Fruit fly (Drosophila melanogaster) whole organism, adult: ENCODE results near the gene sif.

ENCODE experiments used
- CG11617 ChIP-seq: fragments of 200-800 bp; sonication (Bioruptor generic); optimal IDR thresholded peaks from 2 replicates; lab custom pipeline; 2017; ENCODE audit warnings: mild to moderate bottlenecking, missing biosample characterization, missing genetic modification reagents, missing genetic modification characterization
- CG12768 ChIP-seq: fragments of 200-800 bp; sonication (Bioruptor generic); optimal IDR thresholded peaks from 2 replicates; lab custom pipeline; 2017; ENCODE audit warnings: missing biosample characterization, missing genetic modification characterization, mild to moderate bottlenecking, moderate library complexity, missing genetic modification reagents
- CG14711 ChIP-seq: fragments of 200-800 bp; sonication (Bioruptor generic); optimal IDR thresholded peaks from 2 replicates; lab custom pipeline; 2018; ENCODE audit warnings: missing biosample characterization, mild to moderate bottlenecking, missing genetic modification characterization, moderate library complexity
- CG1620 ChIP-seq: fragments of 200-800 bp; sonication (Bioruptor generic); optimal IDR thresholded peaks from 2 replicates; lab custom pipeline; 2016; ENCODE audit warnings: missing biosample characterization, missing genetic modification characterization
- CG33017 ChIP-seq: fragments of 200-800 bp; sonication (Bioruptor generic); optimal IDR thresholded peaks from 2 replicates; lab custom pipeline; 2018; ENCODE audit warnings: missing biosample characterization, mild to moderate bottlenecking, missing genetic modification characterization, moderate library complexity
- CG5204 ChIP-seq: fragments of 200-800 bp; sonication (Bioruptor generic); optimal IDR thresholded peaks from 2 replicates; lab custom pipeline; 2016; ENCODE audit warnings: missing biosample characterization, missing genetic modification characterization
- CG7045 ChIP-seq: fragments of 200-800 bp; sonication (Bioruptor generic); optimal IDR thresholded peaks from 2 replicates; lab custom pipeline; 2017; ENCODE audit warnings: missing biosample characterization, mild to moderate bottlenecking, missing genetic modification characterization
- CG7101 ChIP-seq: fragments of 200-800 bp; sonication (Bioruptor generic); optimal IDR thresholded peaks from 2 replicates; lab custom pipeline; 2018; ENCODE audit warnings: missing biosample characterization, mild to moderate bottlenecking, missing genetic modification characterization, moderate library complexity
- Clk ChIP-seq: fragments of 200-800 bp; sonication (Bioruptor generic); optimal IDR thresholded peaks from 2 replicates; lab custom pipeline; 2017; ENCODE audit warnings: missing biosample characterization, missing genetic modification characterization
- Crg-1 ChIP-seq: fragments of 200-800 bp; sonication (Bioruptor generic); optimal IDR thresholded peaks from 2 replicates; lab custom pipeline; 2016; ENCODE audit warnings: missing biosample characterization, missing genetic modification characterization
- Hr96 ChIP-seq: fragments of 200-800 bp; sonication (Bioruptor generic); optimal IDR thresholded peaks from 2 replicates; lab custom pipeline; 2016; ENCODE audit warnings: missing biosample characterization, missing genetic modification characterization
- Mnt ChIP-seq: fragments of 200-800 bp; sonication (Bioruptor generic); optimal IDR thresholded peaks from 2 replicates; lab custom pipeline; 2016; ENCODE audit warnings: missing biosample characterization, mild to moderate bottlenecking, missing genetic modification characterization
- bab1 ChIP-seq: fragments of 200-800 bp; sonication (Bioruptor generic); optimal IDR thresholded peaks from 3 replicates; lab custom pipeline; 2019; ENCODE audit warnings: missing biosample characterization, mild to moderate bottlenecking, missing genetic modification characterization, moderate library complexity
- cic ChIP-seq: fragments of 200-800 bp; sonication (Bioruptor generic); optimal IDR thresholded peaks from 2 replicates; lab custom pipeline; 2017; ENCODE audit warnings: missing biosample characterization, mild to moderate bottlenecking, missing genetic modification characterization, moderate library complexity
- cnc ChIP-seq, 2 experiments: fragments of >200 bp; optimal IDR thresholded peaks; 2 replicates each; lab custom pipeline; 2017
- kay ChIP-seq: fragments of 200-800 bp; sonication (Bioruptor generic); peaks from one replicate; lab custom pipeline; 2016; ENCODE audit warnings: missing biosample characterization, missing genetic modification characterization, borderline replicate concordance
- ovo ChIP-seq: fragments of 200-800 bp; sonication (Bioruptor generic); optimal IDR thresholded peaks from 2 replicates; lab custom pipeline; 2016; ENCODE audit warnings: missing biosample characterization, missing genetic modification characterization
- pad ChIP-seq: fragments of 200-800 bp; sonication (Bioruptor generic); optimal IDR thresholded peaks from 3 replicates; lab custom pipeline; 2017; ENCODE audit warnings: missing biosample characterization, missing genetic modification characterization, mild to moderate bottlenecking, moderate library complexity, missing genetic modification reagents
- tj ChIP-seq: fragments of 200-800 bp; sonication (Bioruptor generic); optimal IDR thresholded peaks from 3 replicates; lab custom pipeline; 2017; ENCODE audit warnings: missing biosample characterization, mild to moderate bottlenecking, missing genetic modification characterization, moderate library complexity
- toe ChIP-seq: fragments of 200-800 bp; sonication (Bioruptor generic); optimal IDR thresholded peaks from 2 replicates; lab custom pipeline; 2016; ENCODE audit warnings: missing biosample characterization, missing genetic modification characterization

The sif gene

DNA sequence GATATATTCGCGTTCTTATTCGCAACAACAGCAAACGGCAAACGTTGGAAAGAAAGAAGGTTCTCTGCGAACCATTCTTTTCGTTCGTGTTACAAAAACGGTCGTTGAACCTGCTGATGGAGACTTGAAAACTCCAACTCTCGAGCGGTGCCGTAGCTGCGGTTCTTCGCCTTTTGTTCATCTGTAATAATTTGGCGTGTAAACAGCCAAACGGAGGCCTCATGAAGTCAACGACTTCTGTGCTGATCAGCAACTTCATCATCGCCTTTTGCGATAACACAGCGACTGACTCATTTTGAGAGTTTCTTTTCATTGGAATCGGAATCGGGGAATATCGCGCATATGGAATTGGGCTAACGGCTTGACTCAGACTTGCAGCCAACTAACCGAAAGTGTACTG, 40.3 kb upstream of the sif start:
- no peak for TF ChIP-seq CG33017 (tag; lab: Kevin White, UChicago)
- TF ChIP-seq CG11617 (GFP tag; lab: Kevin White, UChicago), result no peak
- TF ChIP-seq Hr96, result no peak
- TF ChIP-seq kay (GFP tag; lab: Kevin White, UChicago), result no peak
- no peak for TF ChIP-seq CG1620
- TF ChIP-seq pad (GFP tag; lab: Kevin White, UChicago), result no peak
- TF ChIP-seq CG7101 (tag; lab: Kevin White, UChicago), result no peak
- TF ChIP-seq cnc (optimal IDR thresholded peaks at IDR 0.05; lab: Kevin White, UChicago), result no peak
- TF ChIP-seq CG7045 (GFP tag; lab: Kevin White, UChicago), result no peak
- TF ChIP-seq CG12768 (GFP tag; lab: Kevin White, UChicago), result no peak
- TF ChIP-seq bab1 (GFP tag; lab: Kevin White, UChicago), result no peak
- no peak for TF ChIP-seq CG14711 (tag; lab: Kevin White, UChicago)
- no peak for TF ChIP-seq tj
- TF ChIP-seq cic (GFP tag; lab: Kevin White, UChicago), result no peak
- TF ChIP-seq Mnt, result no peak

DNA sequence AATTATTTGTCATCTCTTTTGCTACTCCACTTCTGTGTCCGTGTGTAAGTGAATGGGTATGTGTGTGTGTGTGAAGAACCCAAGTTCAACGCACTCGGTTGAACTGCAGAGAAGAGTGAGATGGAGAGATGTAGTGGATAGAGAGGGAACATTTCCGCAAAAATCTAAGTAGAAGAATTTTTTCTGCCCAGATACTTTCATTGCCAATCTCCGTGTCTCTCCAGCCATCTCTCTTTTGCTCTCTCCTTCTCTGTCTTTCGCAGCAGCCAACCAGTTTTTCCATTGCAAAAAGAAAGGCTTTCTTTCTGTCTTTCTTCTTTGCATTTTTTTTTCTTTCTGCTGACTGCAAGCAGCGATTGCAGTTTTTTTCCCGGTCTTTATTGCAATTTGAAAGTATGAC, 39.0 kb upstream of the sif start:
- no peak for TF ChIP-seq CG7045 (GFP tag; lab: Kevin White, UChicago)
- no peak for TF ChIP-seq tj
- TF ChIP-seq CG11617 (GFP tag; lab: Kevin White, UChicago), result no peak
- TF ChIP-seq Mnt, result no peak
- no peak for TF ChIP-seq CG33017 (tag; lab: Kevin White, UChicago)
- TF ChIP-seq Clk (GFP tag; lab: Kevin White, UChicago), result no peak
- TF ChIP-seq CG12768 (GFP tag; lab: Kevin White, UChicago), result no peak
- TF ChIP-seq CG1620, result no peak
- TF ChIP-seq Crg-1 (GFP tag; lab: Kevin White, UChicago), result no peak
- no peak for TF ChIP-seq toe
- no peak for TF ChIP-seq CG14711 (tag; lab: Kevin White, UChicago)
- no peak for TF ChIP-seq pad (GFP tag; lab: Kevin White, UChicago)
- TF ChIP-seq Hr96, result no peak
- TF ChIP-seq bab1 (GFP tag; lab: Kevin White, UChicago), result no peak
- TF ChIP-seq cnc (optimal IDR thresholded peaks at IDR 0.05; lab: Kevin White, UChicago), result no peak
- TF ChIP-seq ovo, result no peak
- no peak for TF ChIP-seq CG7101 (tag; lab: Kevin White, UChicago)

DNA sequence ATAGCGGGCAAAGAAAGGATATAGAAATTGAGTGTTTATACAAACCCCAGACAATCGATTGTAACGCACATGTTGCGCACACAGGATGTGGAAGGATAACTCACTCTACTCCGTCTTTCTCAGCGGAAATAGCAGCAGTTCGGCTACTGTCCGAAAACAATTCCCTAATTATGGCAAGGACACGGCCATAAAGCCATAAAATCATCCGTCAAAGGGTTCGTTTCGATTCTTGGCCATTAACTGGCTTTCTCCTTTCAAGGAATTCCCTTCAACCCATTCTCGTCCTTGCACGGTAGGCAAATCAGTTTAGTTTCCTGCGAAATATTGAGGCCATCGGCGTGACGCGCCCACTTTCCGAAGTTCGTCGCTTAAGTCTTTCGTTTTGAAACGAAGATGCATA, 36.2 kb upstream of the sif start:
- no peak for TF ChIP-seq CG7045 (GFP tag; lab: Kevin White, UChicago)
- no peak for TF ChIP-seq cic (GFP tag; lab: Kevin White, UChicago)
- TF ChIP-seq CG5204, result no peak
- no peak for TF ChIP-seq pad (GFP tag; lab: Kevin White, UChicago)
- no peak for TF ChIP-seq bab1 (GFP tag; lab: Kevin White, UChicago)

DNA sequence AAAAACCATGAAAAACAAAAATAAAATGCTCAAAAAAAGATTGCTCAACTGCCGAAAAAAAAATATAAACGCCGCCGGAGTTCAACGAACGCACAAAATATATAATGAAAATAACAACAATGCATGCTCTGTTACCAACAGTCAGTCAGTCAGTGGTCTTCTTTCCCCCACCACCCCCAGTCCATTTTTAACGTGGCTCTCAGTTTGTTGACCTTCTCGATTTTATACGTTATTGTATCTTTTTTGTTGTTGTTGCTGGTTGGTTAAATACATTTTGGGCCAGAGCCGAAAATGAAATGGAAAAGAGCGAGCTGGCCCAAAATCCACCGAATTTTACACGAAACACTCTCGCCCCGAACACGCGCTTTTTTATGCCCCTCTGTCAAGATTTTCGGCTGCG, 35.8 kb upstream of the sif start:
- TF ChIP-seq CG14711 (tag; lab: Kevin White, UChicago) (no peak), ovo (no peak), Clk (GFP tag; lab: Kevin White, UChicago) (no peak)

- no peak for TF ChIP-seq CG7045 (GFP tag; lab: Kevin White, UChicago)
- no peak for TF ChIP-seq Hr96
- no peak for TF ChIP-seq cic (GFP tag; lab: Kevin White, UChicago)
- no peak for TF ChIP-seq Clk (GFP tag; lab: Kevin White, UChicago)
- no peak for TF ChIP-seq Mnt
- no peak for TF ChIP-seq CG1620
- TF ChIP-seq tj, result no peak
- TF ChIP-seq pad (GFP tag; lab: Kevin White, UChicago), result no peak
- no peak for TF ChIP-seq kay (GFP tag; lab: Kevin White, UChicago)
- no peak for TF ChIP-seq CG33017 (tag; lab: Kevin White, UChicago)
- TF ChIP-seq CG12768 (GFP tag; lab: Kevin White, UChicago), result no peak
- no peak for TF ChIP-seq CG7101 (tag; lab: Kevin White, UChicago)
- TF ChIP-seq CG11617 (GFP tag; lab: Kevin White, UChicago), result no peak
Observed at dm6 chr3L:5623296-5623695, 34.4 kb upstream of the sif start.

DNA sequence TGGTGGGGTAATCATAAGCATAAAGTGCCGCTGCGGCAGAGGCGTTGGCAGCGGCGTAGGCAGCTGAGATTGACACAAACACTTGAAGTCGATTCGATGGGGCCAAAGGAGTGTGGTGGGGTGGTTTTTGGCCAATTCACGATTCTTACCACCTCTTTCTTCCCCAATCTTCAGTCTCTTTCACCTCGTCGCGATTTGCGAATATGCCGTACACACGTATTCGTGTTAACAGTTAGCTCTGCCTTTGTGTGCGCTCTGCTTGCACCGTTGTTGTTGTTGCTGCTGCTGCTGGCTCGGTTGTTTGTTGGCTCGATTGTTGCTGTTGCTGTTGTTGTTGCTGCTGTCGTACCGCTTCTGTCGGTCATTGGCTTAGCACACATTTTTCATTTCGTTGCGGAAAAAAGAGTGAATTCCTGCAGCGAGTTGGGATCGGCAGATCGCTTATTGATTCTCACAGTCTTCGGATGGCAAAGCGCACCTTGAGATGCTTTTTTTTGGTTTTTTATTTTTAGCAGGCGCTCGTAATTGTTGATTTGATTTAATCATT, 32.5 kb upstream of the sif start:
- TF ChIP-seq Clk (GFP tag; lab: Kevin White, UChicago) (no peak), CG5204 (no peak), toe (no peak), Mnt (no peak), pad (GFP tag; lab: Kevin White, UChicago) (no peak), CG1620 (no peak), CG33017 (tag; lab: Kevin White, UChicago) (no peak), bab1 (GFP tag; lab: Kevin White, UChicago) (no peak), Hr96 (no peak), cnc (optimal IDR thresholded peaks at IDR 0.05; lab: Kevin White, UChicago) (no peak), Crg-1 (GFP tag; lab: Kevin White, UChicago) (no peak)

- TF ChIP-seq kay (GFP tag; lab: Kevin White, UChicago), result no peak
- no peak for TF ChIP-seq Mnt
- TF ChIP-seq CG12768 (GFP tag; lab: Kevin White, UChicago), result no peak
- TF ChIP-seq CG5204, result no peak
- TF ChIP-seq pad (GFP tag; lab: Kevin White, UChicago), result no peak
- TF ChIP-seq CG14711 (tag; lab: Kevin White, UChicago), result no peak
- TF ChIP-seq ovo, result no peak
- TF ChIP-seq CG11617 (GFP tag; lab: Kevin White, UChicago), result no peak
- TF ChIP-seq cnc (optimal IDR thresholded peaks at IDR 0.05; lab: Kevin White, UChicago), result no peak
- no peak for TF ChIP-seq CG1620
- no peak for TF ChIP-seq cic (GFP tag; lab: Kevin White, UChicago)
- TF ChIP-seq Clk (GFP tag; lab: Kevin White, UChicago), result no peak
- no peak for TF ChIP-seq CG7101 (tag; lab: Kevin White, UChicago)
- no peak for TF ChIP-seq tj
- TF ChIP-seq toe, result no peak
- TF ChIP-seq CG7045 (GFP tag; lab: Kevin White, UChicago), result no peak
- TF ChIP-seq Hr96, result no peak
- no peak for TF ChIP-seq bab1 (GFP tag; lab: Kevin White, UChicago)
- TF ChIP-seq Crg-1 (GFP tag; lab: Kevin White, UChicago), result no peak
Observed at dm6 chr3L:5626465-5626864, 31.2 kb upstream of the sif start.
